Fruit fly (Drosophila melanogaster) whole organism, pupa: Measurements from ENCODE around the gene CG5342.

Experiments
- CG10348 ChIP-seq: fragments of 200-800 bp; sonication (Bioruptor generic); IDR thresholded peaks from 2 replicates; pipeline ENCODE4 v1.3.6; 2022; ENCODE audit warnings: missing biosample characterization, missing genetic modification characterization
- CG15710 ChIP-seq: fragments of 200-800 bp; sonication (Bioruptor generic); optimal IDR thresholded peaks from 2 replicates; lab custom pipeline; 2018; ENCODE audit warnings: missing biosample characterization, mild to moderate bottlenecking, missing genetic modification characterization, moderate library complexity
- CG4496 ChIP-seq: fragments of 200-800 bp; sonication (Bioruptor generic); IDR thresholded peaks from 3 replicates; pipeline ENCODE4 v1.3.6; 2022; ENCODE audit warnings: missing biosample characterization, missing genetic modification characterization
- CG8301 ChIP-seq: fragments of 200-800 bp; sonication (Bioruptor generic); optimal IDR thresholded peaks from 2 replicates; lab custom pipeline; 2018; ENCODE audit warnings: missing biosample characterization, mild to moderate bottlenecking, missing genetic modification characterization
- CG9948 ChIP-seq: fragments of 200-800 bp; sonication (Bioruptor generic); optimal IDR thresholded peaks from 2 replicates; lab custom pipeline; 2018; ENCODE audit warnings: missing biosample characterization, mild to moderate bottlenecking, missing genetic modification characterization, moderate library complexity
- EcR ChIP-seq: fragments of 200-800 bp; sonication (Bioruptor generic); optimal IDR thresholded peaks from 3 replicates; lab custom pipeline; 2019; ENCODE audit warnings: missing biosample characterization, missing genetic modification characterization, mild to moderate bottlenecking, moderate library complexity, missing genetic modification reagents
- Pif1A ChIP-seq: fragments of 200-800 bp; sonication (Bioruptor generic); optimal IDR thresholded peaks from 3 replicates; lab custom pipeline; 2016; ENCODE audit warnings: missing biosample characterization, missing genetic modification characterization
- Pif1B ChIP-seq: fragments of 200-800 bp; sonication (Bioruptor generic); optimal IDR thresholded peaks from 3 replicates; lab custom pipeline; 2016; ENCODE audit warnings: missing biosample characterization, missing genetic modification characterization
- fd96Ca ChIP-seq: fragments of 200-800 bp; sonication (Bioruptor generic); IDR thresholded peaks from 3 replicates; pipeline ENCODE4 v1.3.6; 2022; ENCODE audit warnings: missing biosample characterization, missing genetic modification characterization
- gl ChIP-seq: fragments of 200-800 bp; sonication (Bioruptor generic); optimal IDR thresholded peaks from 2 replicates; lab custom pipeline; 2018; ENCODE audit warnings: missing biosample characterization, mild to moderate bottlenecking, missing genetic modification characterization

dm6 chr3R:11563147-11563546, 15.5 kb upstream of the CG5342 start:
- no peak for TF ChIP-seq CG15710 (tag; lab: Kevin White, UChicago)
- TF ChIP-seq EcR (GFP tag; lab: Kevin White, UChicago): no peak
- no peak for TF ChIP-seq Pif1A
- TF ChIP-seq CG8301 (tag; lab: Kevin White, UChicago): no peak
- TF ChIP-seq fd96Ca (GFP tag; lab: Robert Waterston, UW): no peak
- no peak for TF ChIP-seq CG9948 (tag; lab: Kevin White, UChicago)
- no peak for TF ChIP-seq CG4496 (GFP tag; lab: Robert Waterston, UW)
- TF ChIP-seq CG10348 (GFP tag; lab: Robert Waterston, UW): no peak
- no peak for TF ChIP-seq gl (tag; lab: Kevin White, UChicago)
- TF ChIP-seq Pif1B (GFP tag; lab: Kevin White, UChicago): no peak
